Worm (Caenorhabditis elegans) whole organism, L1 larva: ENCODE data around the gene cox-10.

Source experiments
- F16B12.6 ChIP-seq: fragments of 150-350 bp; optimal IDR thresholded peaks from 2 replicates; lab custom pipeline; 2014; ENCODE audit warnings: missing biosample characterization, missing genetic modification characterization
- alr-1 ChIP-seq: fragments of 200-800 bp; sonication (Bioruptor generic); optimal IDR thresholded peaks from 2 replicates; lab custom pipeline; 2018; ENCODE audit warnings: borderline replicate concordance, mild to moderate bottlenecking, missing genetic modification characterization, missing compliant biosample characterization
- aly-2 ChIP-seq: fragments of 150-350 bp; optimal IDR thresholded peaks from 2 replicates; lab custom pipeline; 2014; ENCODE audit warnings: missing biosample characterization, missing genetic modification characterization
- blmp-1 ChIP-seq: fragments of 150-350 bp; optimal IDR thresholded peaks from 2 replicates; lab custom pipeline; 2014; ENCODE audit warnings: missing biosample characterization, missing genetic modification characterization
- ceh-63 ChIP-seq: fragments of 200-800 bp; sonication (Bioruptor generic); optimal IDR thresholded peaks from 2 replicates; lab custom pipeline; 2018; ENCODE audit warnings: mild to moderate bottlenecking, missing genetic modification characterization, missing compliant biosample characterization
- ceh-82 ChIP-seq, 3 experiments: fragments of 150-350 bp in 1 of 3; sonication (generic microtip) in 2 of 3; optimal IDR thresholded peaks; 2 replicates each; lab custom pipeline; 2014 to 2017; ENCODE audit warnings: missing biosample characterization in 3 of 3, missing genetic modification characterization in 3 of 3
- ces-1 ChIP-seq: fragments of 150-350 bp; optimal IDR thresholded peaks from 2 replicates; lab custom pipeline; 2014; ENCODE audit warnings: missing biosample characterization, missing genetic modification reagents, missing genetic modification characterization
- dpl-1 ChIP-seq, 3 experiments: fragments of 150-350 bp in 2 of 3; sonication (generic microtip) in 1 of 3; optimal IDR thresholded peaks; 2 replicates each; lab custom pipeline; 2014 to 2017; ENCODE audit warnings: missing biosample characterization in 3 of 3, missing genetic modification characterization in 3 of 3, missing genetic modification reagents in 3 of 3
- dsc-1 ChIP-seq: sonication (generic microtip); optimal IDR thresholded peaks from 2 replicates; lab custom pipeline; 2016; ENCODE audit warnings: mild to moderate bottlenecking, missing genetic modification characterization, missing compliant biosample characterization
- efl-3 ChIP-seq: fragments of 200-800 bp; sonication (Bioruptor generic); optimal IDR thresholded peaks from 2 replicates; lab custom pipeline; 2018; ENCODE audit warnings: mild to moderate bottlenecking, missing genetic modification characterization, missing compliant biosample characterization
- elt-2 ChIP-seq: sonication (generic microtip); optimal IDR thresholded peaks from 2 replicates; lab custom pipeline; 2016; ENCODE audit warnings: missing genetic modification characterization, mild to moderate bottlenecking, inconsistent platforms, missing compliant biosample characterization, missing genetic modification reagents
- elt-3 ChIP-seq, 6 experiments: fragments of 150-350 bp in 1 of 6; sonication (generic microtip); optimal IDR thresholded peaks; 2 replicates each; lab custom pipeline; 2017 to 2018; ENCODE audit warnings: missing biosample characterization in 6 of 6, missing genetic modification characterization in 6 of 6, inconsistent platforms in 1 of 6
- ets-5 ChIP-seq: fragments of 200-800 bp; sonication (Bioruptor generic); IDR thresholded peaks from 2 replicates; pipeline ENCODE4 v1.3.6; 2022; ENCODE audit warnings: missing genetic modification characterization, missing compliant biosample characterization
- grh-1 ChIP-seq: fragments of 200-800 bp; sonication (Bioruptor generic); IDR thresholded peaks from 2 replicates; pipeline ENCODE4 v1.3.6; 2022; ENCODE audit warnings: missing genetic modification reagents, missing genetic modification characterization, missing compliant biosample characterization
- hlh-17 ChIP-seq: fragments of 200-800 bp; sonication (Bioruptor generic); optimal IDR thresholded peaks from 2 replicates; lab custom pipeline; 2018; ENCODE audit warnings: missing genetic modification characterization, mild to moderate bottlenecking, missing compliant biosample characterization, moderate library complexity, borderline replicate concordance
- hlh-4 ChIP-seq: sonication (generic microtip); optimal IDR thresholded peaks from 2 replicates; lab custom pipeline; 2016; ENCODE audit warnings: mild to moderate bottlenecking, missing genetic modification characterization, missing compliant biosample characterization
- hpl-2 ChIP-seq: fragments of 150-350 bp; optimal IDR thresholded peaks from 2 replicates; lab custom pipeline; 2014; ENCODE audit warnings: missing biosample characterization, missing genetic modification reagents, missing genetic modification characterization
- irx-1 ChIP-seq: sonication (generic microtip); optimal IDR thresholded peaks from 2 replicates; lab custom pipeline; 2016; ENCODE audit warnings: missing genetic modification characterization, missing compliant biosample characterization
- lin-13 ChIP-seq: fragments of 150-350 bp; optimal IDR thresholded peaks from 2 replicates; lab custom pipeline; 2014; ENCODE audit warnings: missing biosample characterization, missing genetic modification reagents, missing genetic modification characterization
- lin-14 ChIP-seq: fragments of 200-800 bp; sonication (Bioruptor generic); optimal IDR thresholded peaks from 2 replicates; lab custom pipeline; 2018; ENCODE audit warnings: mild to moderate bottlenecking, missing genetic modification characterization, moderate library complexity, missing compliant biosample characterization
- lin-15B ChIP-seq: fragments of 150-350 bp; sonication (generic microtip); optimal IDR thresholded peaks from 3 replicates; lab custom pipeline; 2014; ENCODE audit warnings: missing biosample characterization, missing genetic modification characterization
- lin-39 ChIP-seq: fragments of 150-350 bp; optimal IDR thresholded peaks from 2 replicates; lab custom pipeline; 2014; ENCODE audit warnings: missing biosample characterization, missing genetic modification reagents, missing genetic modification characterization
- lsy-2 ChIP-seq, 2 experiments: fragments of 150-350 bp; optimal IDR thresholded peaks; 2 replicates each; lab custom pipeline; 2014; ENCODE audit warnings: missing biosample characterization in 2 of 2, missing genetic modification characterization in 2 of 2
- mef-2 ChIP-seq: fragments of 150-350 bp; optimal IDR thresholded peaks from 2 replicates; lab custom pipeline; 2014; ENCODE audit warnings: missing biosample characterization, missing genetic modification characterization
- mep-1 ChIP-seq: fragments of 150-350 bp; optimal IDR thresholded peaks from 2 replicates; lab custom pipeline; 2014; ENCODE audit warnings: missing biosample characterization, missing genetic modification characterization
- nhr-11 ChIP-seq: fragments of 150-350 bp; optimal IDR thresholded peaks from 2 replicates; lab custom pipeline; 2014; ENCODE audit warnings: missing biosample characterization, missing genetic modification characterization
- nhr-19 ChIP-seq: fragments of 200-800 bp; sonication (Bioruptor generic); conservative IDR thresholded peaks from 2 replicates; pipeline ENCODE4 v1.3.6; 2022; ENCODE audit warnings: missing genetic modification characterization, missing compliant biosample characterization
- nhr-237 ChIP-seq: fragments of 150-350 bp; optimal IDR thresholded peaks from 2 replicates; lab custom pipeline; 2014; ENCODE audit warnings: missing biosample characterization, missing genetic modification characterization
- nhr-47 ChIP-seq: sonication (generic microtip); optimal IDR thresholded peaks from 2 replicates; lab custom pipeline; 2016; ENCODE audit warnings: mild to moderate bottlenecking, missing genetic modification characterization, moderate library complexity, missing compliant biosample characterization
- nhr-77 ChIP-seq: fragments of 150-350 bp; optimal IDR thresholded peaks from 2 replicates; lab custom pipeline; 2014; ENCODE audit warnings: missing biosample characterization, missing genetic modification characterization
- nhr-84 ChIP-seq: sonication (generic microtip); optimal IDR thresholded peaks from 2 replicates; lab custom pipeline; 2017; ENCODE audit warnings: missing biosample characterization, missing genetic modification characterization
- nhr-85 ChIP-seq: sonication (generic microtip); peaks from one replicate; lab custom pipeline; 2016; ENCODE audit warnings: missing genetic modification characterization, inconsistent platforms, missing compliant biosample characterization
- nhr-90 ChIP-seq: sonication (generic microtip); optimal IDR thresholded peaks from 2 replicates; lab custom pipeline; 2016; ENCODE audit warnings: mild to moderate bottlenecking, missing genetic modification characterization, missing compliant biosample characterization; ENCODE audit not compliant: poor library complexity
- pag-3 ChIP-seq: sonication (generic microtip); optimal IDR thresholded peaks from 2 replicates; lab custom pipeline; 2017; ENCODE audit warnings: missing genetic modification characterization, mild to moderate bottlenecking, missing compliant biosample characterization, antibody characterized with exemption, borderline replicate concordance; ENCODE audit not compliant: insufficient read depth
- pqm-1 ChIP-seq: sonication (generic microtip); optimal IDR thresholded peaks from 3 replicates; lab custom pipeline; 2017; ENCODE audit warnings: missing biosample characterization, missing genetic modification characterization
- rnt-1 ChIP-seq: sonication (generic microtip); optimal IDR thresholded peaks from 2 replicates; lab custom pipeline; 2016; ENCODE audit warnings: mild to moderate bottlenecking, missing genetic modification characterization, moderate library complexity, missing compliant biosample characterization
- snpc-4 ChIP-seq: fragments of 150-350 bp; optimal IDR thresholded peaks from 2 replicates; lab custom pipeline; 2014; ENCODE audit warnings: missing biosample characterization, missing genetic modification characterization
- snu-23 ChIP-seq: sonication (generic microtip); optimal IDR thresholded peaks from 2 replicates; lab custom pipeline; 2016; ENCODE audit warnings: missing genetic modification characterization, missing compliant biosample characterization
- sup-37 ChIP-seq: fragments of 200-800 bp; sonication (Bioruptor generic); optimal IDR thresholded peaks from 2 replicates; lab custom pipeline; 2018; ENCODE audit warnings: mild to moderate bottlenecking, missing genetic modification characterization, missing compliant biosample characterization
- swsn-7 ChIP-seq: sonication (generic microtip); optimal IDR thresholded peaks from 2 replicates; lab custom pipeline; 2016; ENCODE audit warnings: missing genetic modification characterization, missing compliant biosample characterization
- tlp-1 ChIP-seq: fragments of 150-350 bp; optimal IDR thresholded peaks from 2 replicates; lab custom pipeline; 2014; ENCODE audit warnings: missing biosample characterization, missing genetic modification characterization
- unc-130 ChIP-seq: fragments of 150-350 bp; optimal IDR thresholded peaks from 2 replicates; lab custom pipeline; 2017; ENCODE audit warnings: missing biosample characterization, missing genetic modification characterization, inconsistent platforms
- unc-62 ChIP-seq: fragments of 150-350 bp; optimal IDR thresholded peaks from 2 replicates; lab custom pipeline; 2014; ENCODE audit warnings: missing biosample characterization, missing genetic modification reagents, missing genetic modification characterization
- unc-86 ChIP-seq: sonication (generic microtip); optimal IDR thresholded peaks from 2 replicates; lab custom pipeline; 2016; ENCODE audit warnings: missing genetic modification characterization, missing compliant biosample characterization
- unc-98 ChIP-seq: fragments of 200-800 bp; sonication (Bioruptor generic); IDR thresholded peaks from 2 replicates; pipeline ENCODE4 v1.3.6; 2022; ENCODE audit warnings: missing genetic modification characterization, missing compliant biosample characterization
- xbp-1 ChIP-seq: sonication (generic microtip); optimal IDR thresholded peaks from 2 replicates; lab custom pipeline; 2016; ENCODE audit warnings: missing genetic modification characterization, missing compliant biosample characterization
- zag-1 ChIP-seq: fragments of 150-350 bp; optimal IDR thresholded peaks from 2 replicates; lab custom pipeline; 2014; ENCODE audit warnings: missing biosample characterization, missing genetic modification characterization
- zip-4 ChIP-seq: fragments of 200-800 bp; sonication (Bioruptor generic); optimal IDR thresholded peaks from 2 replicates; lab custom pipeline; 2018; ENCODE audit warnings: mild to moderate bottlenecking, missing genetic modification characterization, moderate library complexity, missing compliant biosample characterization
- ztf-11 ChIP-seq, 2 experiments: sonication (generic microtip); optimal IDR thresholded peaks; 2 replicates each; lab custom pipeline; 2016 to 2017; ENCODE audit warnings: missing genetic modification characterization in 2 of 2, missing biosample characterization in 1 of 2, missing compliant biosample characterization in 1 of 2
- ztf-4 ChIP-seq: fragments of 150-350 bp; optimal IDR thresholded peaks from 2 replicates; lab custom pipeline; 2014; ENCODE audit warnings: missing biosample characterization, missing genetic modification characterization

Gene cox-10

DNA sequence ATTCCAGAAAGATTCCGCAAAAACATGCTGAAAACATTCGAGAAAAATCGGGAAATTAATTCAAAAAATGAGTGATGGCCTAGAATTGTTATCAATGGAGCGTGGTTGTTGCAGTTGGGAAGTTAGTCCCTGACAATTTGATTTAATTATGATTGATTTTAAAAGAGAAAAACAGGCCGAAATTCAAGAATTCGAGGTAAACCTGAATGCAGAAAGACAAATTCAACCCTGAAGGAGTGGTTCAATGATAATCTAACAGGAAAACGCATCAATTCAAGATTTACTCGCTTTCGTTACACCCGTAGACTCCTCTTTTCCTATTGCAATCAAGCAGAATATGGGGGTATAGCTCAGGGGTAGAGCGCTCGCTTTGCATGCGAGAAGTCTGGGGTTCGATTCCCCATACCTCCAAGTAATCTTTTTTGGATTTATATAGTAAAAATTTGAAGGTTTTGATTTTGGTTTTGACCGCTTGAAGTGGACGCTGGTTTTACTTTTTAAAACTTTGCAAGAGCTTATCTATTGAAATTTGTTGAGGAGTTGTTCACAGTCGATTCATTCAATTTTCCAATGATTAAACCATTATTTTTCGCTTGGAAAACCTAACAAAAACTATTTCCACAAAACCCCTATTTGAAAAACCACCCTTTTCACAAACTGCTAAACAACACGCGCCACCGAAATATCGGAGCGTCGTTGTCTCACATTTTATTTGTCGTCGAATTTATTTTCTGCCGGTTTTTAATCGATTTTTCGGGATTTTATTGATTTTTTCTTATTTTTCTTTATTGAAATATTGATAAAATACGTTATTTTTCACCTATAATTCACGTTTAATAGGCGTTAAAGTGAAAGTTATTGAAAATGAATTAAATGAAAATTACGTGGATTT, 1.5 kb upstream of the cox-10 start (continued):
- no peak for TF ChIP-seq zag-1 (tag; lab: Kevin White, UChicago)
- TF ChIP-seq irx-1 (tag; lab: Kevin White, UChicago): peak; percentile 88
- TF ChIP-seq unc-62: no peak
- TF ChIP-seq alr-1 (tag; lab: Kevin White, UChicago): no peak
- peak; percentile 40 for TF ChIP-seq lin-39 (tag; lab: Kevin White, UChicago)
- TF ChIP-seq mef-2 (tag; lab: Kevin White, UChicago): no peak
- peak in 1 of 2 experiments; percentile 76 for TF ChIP-seq ztf-11 (tag; optimal IDR thresholded peaks at IDR 0.05; lab: Kevin White, UChicago)
- no peak for TF ChIP-seq ces-1 (GFP tag; lab: Kevin White, UChicago)
- peak; percentile 78 to 89 for TF ChIP-seq lsy-2 (tag; optimal IDR thresholded peaks at IDR 0.05; lab: Kevin White, UChicago)
- peak; percentile 49 for TF ChIP-seq elt-2 (tag; lab: Kevin White, UChicago)
- 0 out of 2 replicates have a peak, but pooled peaks have one; percentile 36 for TF ChIP-seq grh-1 (GFP tag; lab: Robert Waterston, UW)
- no peak for TF ChIP-seq ztf-4 (tag; lab: Kevin White, UChicago)
- peak; percentile 79 for TF ChIP-seq xbp-1 (tag; lab: Kevin White, UChicago)
- peak; percentile 89 for TF ChIP-seq nhr-47 (tag; lab: Kevin White, UChicago)
- TF ChIP-seq nhr-77 (tag; lab: Kevin White, UChicago): peak; percentile 26
- TF ChIP-seq nhr-237 (tag; lab: Kevin White, UChicago): peak; percentile 61
- peak; percentile 72 for TF ChIP-seq snpc-4
- TF ChIP-seq unc-130 (tag; lab: Kevin White, UChicago): peak; percentile 37
- no peak for TF ChIP-seq hlh-4 (tag; lab: Kevin White, UChicago)
- TF ChIP-seq efl-3: no peak
- peak; percentile 94 for TF ChIP-seq mep-1 (tag; lab: Kevin White, UChicago)
- TF ChIP-seq nhr-84: no peak
- TF ChIP-seq F16B12.6 (tag; lab: Kevin White, UChicago): peak; percentile 43
- no peak for TF ChIP-seq hlh-17 (GFP tag; lab: Kevin White, UChicago)
- TF ChIP-seq lin-13 (GFP tag; lab: Kevin White, UChicago): peak; percentile 80
- TF ChIP-seq lin-14 (GFP tag; lab: Kevin White, UChicago): peak; percentile 90
- no peak for TF ChIP-seq hpl-2
- peak; percentile 39 for TF ChIP-seq blmp-1 (tag; lab: Kevin White, UChicago)
- TF ChIP-seq rnt-1 (tag; lab: Kevin White, UChicago): peak; percentile 98
- peak; percentile 94 for TF ChIP-seq nhr-85
- peak; percentile 8 for TF ChIP-seq zip-4 (GFP tag; lab: Kevin White, UChicago)
- peak; percentile 57 for TF ChIP-seq nhr-11 (tag; lab: Kevin White, UChicago)
- TF ChIP-seq ceh-63 (GFP tag; lab: Kevin White, UChicago): no peak
- TF ChIP-seq ceh-82 (tag; optimal IDR thresholded peaks at IDR 0.05; lab: Kevin White, UChicago): peak; percentile 65 to 82 (median 74)
- peak in 3 of 6 experiments; percentile 17 to 47 (median 40) for TF ChIP-seq elt-3 (tag; optimal IDR thresholded peaks at IDR 0.05; lab: Kevin White, UChicago)
- TF ChIP-seq tlp-1 (tag; lab: Kevin White, UChicago): no peak
- TF ChIP-seq aly-2 (tag; lab: Kevin White, UChicago): peak; percentile 14
- TF ChIP-seq nhr-90: peak; percentile 90
- TF ChIP-seq lin-15B (tag; lab: Kevin White, UChicago): peak; percentile 89
- peak; percentile 83 to 89 (median 87) for TF ChIP-seq dpl-1 (GFP tag; optimal IDR thresholded peaks at IDR 0.05; lab: Kevin White, UChicago)
- peak; percentile 14 for TF ChIP-seq sup-37 (GFP tag; lab: Kevin White, UChicago)
- peak; percentile 74 for TF ChIP-seq swsn-7 (tag; lab: Kevin White, UChicago)
- TF ChIP-seq nhr-19 (GFP tag; lab: Robert Waterston, UW): peak; percentile 79
- peak; percentile 75 for TF ChIP-seq unc-98 (GFP tag; lab: Robert Waterston, UW)
- no peak for TF ChIP-seq ets-5 (GFP tag; lab: Robert Waterston, UW)
- peak; percentile 87 for TF ChIP-seq dsc-1
- TF ChIP-seq unc-86 (tag; lab: Kevin White, UChicago): peak; percentile 42
- no peak for TF ChIP-seq pqm-1 (tag; lab: Kevin White, UChicago)
- peak; percentile 88 for TF ChIP-seq snu-23 (GFP tag; lab: Kevin White, UChicago)
- no peak for TF ChIP-seq pag-3
